Worm (Caenorhabditis elegans): ENCODE data around the gene F09B12.3.

Gene F09B12.3

ce11 chrX:15060303-15060702, 37.5 kb downstream of the F09B12.3 start, which contains the start of gene fbxa-96:
TSS of gene fbxa-96 (minus strand) at chrX:15060403.
- TF ChIP-seq lir-1 (GFP tag; conservative IDR thresholded peaks at IDR 0.05) (no peak), hsf-1 (GFP tag; IDR thresholded peaks at IDR 0.05) (no peak), ztf-26 (tag; optimal IDR thresholded peaks at IDR 0.05) (no peak), die-1 (tag; optimal IDR thresholded peaks at IDR 0.05) (no peak), F37B4.10 (GFP tag; IDR thresholded peaks at IDR 0.05) (no peak), mxl-1 (tag; optimal IDR thresholded peaks at IDR 0.05) (no peak), snpc-3.4 (tag; optimal IDR thresholded peaks at IDR 0.05) (no peak), lsl-1 (GFP tag; optimal IDR thresholded peaks at IDR 0.05) (no peak), unc-130 (GFP tag; optimal IDR thresholded peaks at IDR 0.05) (no peak), hlh-12 (tag; optimal IDR thresholded peaks at IDR 0.05) (no peak), tbx-9 (tag; optimal IDR thresholded peaks at IDR 0.05; ENCODE audit: borderline replicate concordance) (no peak), F22D6.2 (tag; optimal IDR thresholded peaks at IDR 0.05) (no peak), mes-4 (tag; optimal IDR thresholded peaks at IDR 0.05) (no peak), F55B11.4 (tag; optimal IDR thresholded peaks at IDR 0.05; ENCODE audit: borderline replicate concordance, insufficient read depth) (no peak), C06A6.2 (GFP tag; conservative IDR thresholded peaks at IDR 0.05) (no peak), F57A8.1 (GFP tag; optimal IDR thresholded peaks at IDR 0.05) (no peak)

ce11 chrX:15057900-15058299, 39.9 kb downstream of the F09B12.3 start:
- TF ChIP-seq snpc-1.1 (tag; optimal IDR thresholded peaks at IDR 0.05; ENCODE audit: insufficient read depth), result no peak
- TF ChIP-seq sptf-2 (GFP tag; optimal IDR thresholded peaks at IDR 0.05), result no peak
- no peak for TF ChIP-seq nhr-80 (tag; optimal IDR thresholded peaks at IDR 0.05)
- no peak for TF ChIP-seq lag-1 (GFP tag; IDR thresholded peaks at IDR 0.05)
- no peak for TF ChIP-seq F33H1.4 (GFP tag; IDR thresholded peaks at IDR 0.05)
- no peak for TF ChIP-seq zfh-2 (GFP tag; conservative IDR thresholded peaks at IDR 0.05)
- no peak for TF ChIP-seq ZK185.1 (tag; optimal IDR thresholded peaks at IDR 0.05; ENCODE audit: poor library complexity, severe bottlenecking)
- no peak for TF ChIP-seq ekl-4 (GFP tag; IDR thresholded peaks at IDR 0.05)
- TF ChIP-seq somi-1 (GFP tag; optimal IDR thresholded peaks at IDR 0.05), result no peak
- no peak for TF ChIP-seq pha-4 (tag; optimal IDR thresholded peaks at IDR 0.05)

- no peak for TF ChIP-seq lin-54 (GFP tag; optimal IDR thresholded peaks at IDR 0.05)
- TF ChIP-seq nfya-2 (GFP tag; IDR thresholded peaks at IDR 0.05), result no peak
- TF ChIP-seq zim-3 (tag; optimal IDR thresholded peaks at IDR 0.05), result no peak
- no peak for TF ChIP-seq egl-18 (GFP tag; IDR thresholded peaks at IDR 0.05)
- no peak for TF ChIP-seq lag-1 (GFP tag; IDR thresholded peaks at IDR 0.05)
- no peak for TF ChIP-seq egl-44 (GFP tag; IDR thresholded peaks at IDR 0.05)
- no peak for TF ChIP-seq C17E4.6 (GFP tag; IDR thresholded peaks at IDR 0.05)
- TF ChIP-seq madf-3 (GFP tag; IDR thresholded peaks at IDR 0.05), result no peak
- no peak for TF ChIP-seq ekl-4 (GFP tag; IDR thresholded peaks at IDR 0.05)
- no peak for TF ChIP-seq dox-1 (GFP tag; IDR thresholded peaks at IDR 0.05)
- TF ChIP-seq F57A8.1 (GFP tag; optimal IDR thresholded peaks at IDR 0.05), result no peak
- TF ChIP-seq ztf-6 (GFP tag; IDR thresholded peaks at IDR 0.05), result no peak
- TF ChIP-seq tbx-9 (tag; optimal IDR thresholded peaks at IDR 0.05; ENCODE audit: borderline replicate concordance), result no peak
Measured at ce11 chrX:15056737-15057136, 41.0 kb downstream of the F09B12.3 start, which contains the start of gene H03G16.5. TSS of gene H03G16.5 (minus strand) at chrX:15056837.

- TF ChIP-seq ceh-40 (GFP tag; IDR thresholded peaks at IDR 0.05), result no peak
- TF ChIP-seq bed-1 (GFP tag; IDR thresholded peaks at IDR 0.05), result no peak
- TF ChIP-seq K11D2.4 (GFP tag; IDR thresholded peaks at IDR 0.05), result no peak
- TF ChIP-seq F39B2.1 (GFP tag; IDR thresholded peaks at IDR 0.05), result no peak
- no peak for TF ChIP-seq ceh-58 (GFP tag; IDR thresholded peaks at IDR 0.05)
- TF ChIP-seq tbx-9 (tag; optimal IDR thresholded peaks at IDR 0.05; ENCODE audit: borderline replicate concordance), result no peak
- TF ChIP-seq let-607 (tag; optimal IDR thresholded peaks at IDR 0.05), result no peak
- no peak for TF ChIP-seq lin-26 (GFP tag; IDR thresholded peaks at IDR 0.05)
- no peak for TF ChIP-seq hlh-12 (tag; optimal IDR thresholded peaks at IDR 0.05)
Measured at ce11 chrX:15055914-15056313, 41.8 kb downstream of the F09B12.3 start, which contains the start of gene H03G16.7. TSS of gene H03G16.7 (minus strand) at chrX:15056014.
